Fruit fly (Drosophila melanogaster): ENCODE results near the gene CG32191.
A peak's percentile ranks its signal among the peaks of the same experiment; 100 is the strongest.

The CG32191 gene

dm6 chr3L:17802107-17802506, 6.8 kb downstream of the CG32191 start, which contains the start of gene NUCB1 (continued):
- TF ChIP-seq gem (tag; optimal IDR thresholded peaks at IDR 0.05) (no peak), mirr (GFP tag; optimal IDR thresholded peaks at IDR 0.05) (peak; percentile 33), CG17802 (tag; optimal IDR thresholded peaks at IDR 0.05) (no peak), CG1603 (tag; optimal IDR thresholded peaks at IDR 0.05) (peak; percentile 87), CG15269 (tag; optimal IDR thresholded peaks at IDR 0.05) (no peak), Nf-YC (tag; optimal IDR thresholded peaks at IDR 0.05) (no peak), CG8478 (optimal IDR thresholded peaks at IDR 0.05) (no peak), Sox102F (GFP tag; optimal IDR thresholded peaks at IDR 0.05) (no peak), sima (GFP tag; optimal IDR thresholded peaks at IDR 0.05) (no peak), CG13296 (GFP tag; optimal IDR thresholded peaks at IDR 0.05) (no peak), vnd (GFP tag; IDR thresholded peaks at IDR 0.05; ENCODE audit: partially characterized antibody) (no peak), CG10267 (tag; optimal IDR thresholded peaks at IDR 0.05) (peak; percentile 95), dysf (GFP tag; IDR thresholded peaks at IDR 0.05) (0 out of 3 replicates have a peak, but pooled peaks have one; percentile 33), her (GFP tag; optimal IDR thresholded peaks at IDR 0.05) (no peak), CG9932 (GFP tag; IDR thresholded peaks at IDR 0.05) (peak; percentile 68), Meics (GFP tag; optimal IDR thresholded peaks at IDR 0.05) (peak; percentile 23), lola (GFP tag; optimal IDR thresholded peaks at IDR 0.05) (peak in 1 of 3 experiments; percentile 16), Sox100B (GFP tag; optimal IDR thresholded peaks at IDR 0.05) (no peak), Doc3 (GFP tag; IDR thresholded peaks at IDR 0.05; ENCODE audit: partially characterized antibody) (no peak), CG11560 (tag; IDR thresholded peaks at IDR 0.05) (no peak), CG13287 (GFP tag; IDR thresholded peaks at IDR 0.05; ENCODE audit: partially characterized antibody) (peak; percentile 56; the same call in 1 of the 2 replicates), dm (GFP tag; optimal IDR thresholded peaks at IDR 0.05) (peak; percentile 54), yki (optimal IDR thresholded peaks at IDR 0.05) (no peak), ranshi (GFP tag; IDR thresholded peaks at IDR 0.05) (0 out of 2 replicates have a peak, but pooled peaks have one; percentile 14), CG10147 (GFP tag; optimal IDR thresholded peaks at IDR 0.05) (no peak), kay (GFP tag; optimal IDR thresholded peaks at IDR 0.05) (peak; percentile 58), CG7839 (tag; optimal IDR thresholded peaks at IDR 0.05) (no peak), CG4617 (GFP tag; optimal IDR thresholded peaks at IDR 0.05; ENCODE audit: borderline replicate concordance) (peak; percentile 94), Abd-B (GFP tag; optimal IDR thresholded peaks at IDR 0.05) (peak; percentile 62), tio (GFP tag; optimal IDR thresholded peaks at IDR 0.05) (no peak), NFAT (GFP tag; IDR thresholded peaks at IDR 0.05) (no peak), HLH3B (GFP tag; IDR thresholded peaks at IDR 0.05) (no peak), CG8924 (tag; optimal IDR thresholded peaks at IDR 0.05) (peak; percentile 48), Hmr (GFP tag; optimal IDR thresholded peaks at IDR 0.05) (peak; percentile 72), otp (GFP tag; IDR thresholded peaks at IDR 0.05) (no peak), Tbp (GFP tag; optimal IDR thresholded peaks at IDR 0.05) (no peak), CG17829 (tag; optimal IDR thresholded peaks at IDR 0.05) (peak; percentile 46), usp (GFP tag; optimal IDR thresholded peaks at IDR 0.05) (no peak), zen2 (GFP tag; IDR thresholded peaks at IDR 0.05; ENCODE audit: partially characterized antibody) (no peak), Hand (GFP tag; optimal IDR thresholded peaks at IDR 0.05) (no peak), zf30C (GFP tag; optimal IDR thresholded peaks at IDR 0.05) (no peak), Bdp1 (GFP tag; optimal IDR thresholded peaks at IDR 0.05) (peak; percentile 14), Taf1 (GFP tag; IDR thresholded peaks at IDR 0.05) (no peak), CG12219 (GFP tag; optimal IDR thresholded peaks at IDR 0.05) (no peak), CG6272 (GFP tag; IDR thresholded peaks at IDR 0.05) (no peak), bigmax (GFP tag; optimal IDR thresholded peaks at IDR 0.05) (no peak), CG14860 (GFP tag; IDR thresholded peaks at IDR 0.05; ENCODE audit: partially characterized antibody) (no peak), CG12942 (GFP tag; optimal IDR thresholded peaks at IDR 0.05) (no peak), Dbx (GFP tag; IDR thresholded peaks at IDR 0.05) (peak; percentile 69; the same call in 2 of the 3 replicates), CkIIα-i1 (GFP tag; IDR thresholded peaks at IDR 0.05) (no peak), grau (tag; optimal IDR thresholded peaks at IDR 0.05) (no peak)

Measured in whole organism, embryonic.